Worm (Caenorhabditis elegans): ENCODE results near the gene rpc-11.

The rpc-11 gene

ce11 chrIV:1391446-1391845 lies 18.4 kb downstream of the rpc-11 start:
- TF ChIP-seq tbx-37 (GFP tag; conservative IDR thresholded peaks at IDR 0.05): no peak
- no peak for TF ChIP-seq tbx-11 (GFP tag; IDR thresholded peaks at IDR 0.05)
- no peak for TF ChIP-seq hmg-4 (GFP tag; optimal IDR thresholded peaks at IDR 0.05)
- no peak for TF ChIP-seq aly-1 (tag; optimal IDR thresholded peaks at IDR 0.05)
- no peak for TF ChIP-seq flt-1 (GFP tag; IDR thresholded peaks at IDR 0.05)
- TF ChIP-seq hmbx-1 (tag; optimal IDR thresholded peaks at IDR 0.05): no peak
- no peak for TF ChIP-seq tra-4 (tag; optimal IDR thresholded peaks at IDR 0.05)
- no peak for TF ChIP-seq sea-1 (GFP tag; conservative IDR thresholded peaks at IDR 0.05)
- TF ChIP-seq ceh-36 (tag; optimal IDR thresholded peaks at IDR 0.05): no peak
- no peak for TF ChIP-seq ets-7 (tag; optimal IDR thresholded peaks at IDR 0.05)
- TF ChIP-seq pes-1 (GFP tag; IDR thresholded peaks at IDR 0.05): no peak

DNA sequence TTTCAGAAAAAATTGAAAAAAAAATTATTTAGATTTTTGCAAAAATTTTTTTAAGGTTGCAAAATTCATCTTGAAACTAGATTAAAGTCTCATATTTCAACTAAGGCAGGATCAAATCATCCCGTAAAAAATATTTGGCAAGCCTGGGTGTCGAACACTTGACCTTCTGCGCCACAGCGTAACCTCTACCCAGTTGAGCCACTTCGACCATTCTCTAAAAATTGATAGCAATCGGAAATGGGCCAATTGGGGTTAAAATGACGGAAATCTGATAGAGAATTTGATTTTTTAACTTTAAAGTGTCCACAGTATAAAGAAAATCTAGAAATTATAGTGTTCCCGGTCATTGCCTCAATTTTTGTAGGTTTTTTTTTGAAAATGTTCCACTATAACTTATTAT lies 19.7 kb downstream of the rpc-11 start:
- no peak for TF ChIP-seq hmbx-1 (tag; optimal IDR thresholded peaks at IDR 0.05)
- TF ChIP-seq hnd-1 (tag; optimal IDR thresholded peaks at IDR 0.05): no peak
- no peak for TF ChIP-seq hmg-4 (GFP tag; optimal IDR thresholded peaks at IDR 0.05)
- TF ChIP-seq tbx-11 (GFP tag; IDR thresholded peaks at IDR 0.05): no peak
- no peak for TF ChIP-seq sea-1 (GFP tag; conservative IDR thresholded peaks at IDR 0.05)
- TF ChIP-seq flt-1 (GFP tag; IDR thresholded peaks at IDR 0.05): no peak
- no peak for TF ChIP-seq B0310.2 (tag; optimal IDR thresholded peaks at IDR 0.05)
- no peak for TF ChIP-seq F13C5.2 (tag; optimal IDR thresholded peaks at IDR 0.05)
- TF ChIP-seq pes-1 (GFP tag; IDR thresholded peaks at IDR 0.05): no peak
- TF ChIP-seq scrt-1 (GFP tag; IDR thresholded peaks at IDR 0.05): no peak

- TF ChIP-seq pes-1 (GFP tag; IDR thresholded peaks at IDR 0.05) (no peak), ceh-36 (tag; optimal IDR thresholded peaks at IDR 0.05) (no peak), F13C5.2 (tag; optimal IDR thresholded peaks at IDR 0.05) (no peak), tra-4 (tag; optimal IDR thresholded peaks at IDR 0.05) (no peak), scrt-1 (GFP tag; IDR thresholded peaks at IDR 0.05) (no peak), ets-7 (tag; optimal IDR thresholded peaks at IDR 0.05) (no peak), hmg-4 (GFP tag; optimal IDR thresholded peaks at IDR 0.05) (no peak), hnd-1 (tag; optimal IDR thresholded peaks at IDR 0.05) (no peak), tbx-37 (GFP tag; conservative IDR thresholded peaks at IDR 0.05) (no peak), B0310.2 (tag; optimal IDR thresholded peaks at IDR 0.05) (no peak), tbx-11 (GFP tag; IDR thresholded peaks at IDR 0.05) (no peak), aly-1 (tag; optimal IDR thresholded peaks at IDR 0.05) (no peak), ceh-13 (GFP tag; optimal IDR thresholded peaks at IDR 0.05) (no peak), sea-1 (GFP tag; conservative IDR thresholded peaks at IDR 0.05) (no peak), ama-1 (optimal IDR thresholded peaks at IDR 0.05) (no peak), flt-1 (GFP tag; IDR thresholded peaks at IDR 0.05) (no peak)
These were observed 20.2 kb downstream of the rpc-11 start for ce11 chrIV:1389599-1389998.

DNA sequence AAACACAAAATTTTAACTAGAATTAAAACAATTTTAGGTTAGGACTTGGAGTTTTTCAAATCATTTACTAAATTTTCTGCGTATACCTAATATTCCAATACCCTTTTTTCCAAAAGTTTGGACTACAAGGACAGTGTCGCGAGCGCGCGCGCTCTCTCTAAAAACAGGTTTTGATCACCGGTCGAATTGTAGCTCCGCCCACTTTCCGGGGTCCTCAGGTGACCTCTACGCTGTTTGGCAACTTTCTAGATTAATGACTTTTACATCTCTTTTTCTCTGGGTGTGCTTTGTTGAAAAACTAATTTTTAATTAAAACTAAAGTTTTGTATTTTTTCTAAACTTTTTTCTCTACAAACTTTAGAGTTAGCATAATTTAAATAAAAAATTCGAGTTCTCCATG lies 20.8 kb downstream of the rpc-11 start:
- TF ChIP-seq tbx-37 (GFP tag; conservative IDR thresholded peaks at IDR 0.05) (no peak), pes-1 (GFP tag; IDR thresholded peaks at IDR 0.05) (no peak), sea-1 (GFP tag; conservative IDR thresholded peaks at IDR 0.05) (no peak), B0310.2 (tag; optimal IDR thresholded peaks at IDR 0.05) (no peak), aly-1 (tag; optimal IDR thresholded peaks at IDR 0.05) (no peak), scrt-1 (GFP tag; IDR thresholded peaks at IDR 0.05) (no peak), tra-4 (tag; optimal IDR thresholded peaks at IDR 0.05) (no peak), hmg-4 (GFP tag; optimal IDR thresholded peaks at IDR 0.05) (no peak)

- TF ChIP-seq pes-1 (GFP tag; IDR thresholded peaks at IDR 0.05): peak; percentile 91
- TF ChIP-seq tbx-37 (GFP tag; conservative IDR thresholded peaks at IDR 0.05): peak; percentile 90
- TF ChIP-seq ceh-13 (GFP tag; optimal IDR thresholded peaks at IDR 0.05): peak; percentile 53
- TF ChIP-seq tbx-11 (GFP tag; IDR thresholded peaks at IDR 0.05): peak; percentile 87
- TF ChIP-seq sea-1 (GFP tag; conservative IDR thresholded peaks at IDR 0.05): peak; percentile 80
- TF ChIP-seq tra-4 (tag; optimal IDR thresholded peaks at IDR 0.05): no peak
- peak; percentile 40 for TF ChIP-seq aly-1 (tag; optimal IDR thresholded peaks at IDR 0.05)
- TF ChIP-seq B0310.2 (tag; optimal IDR thresholded peaks at IDR 0.05): peak; percentile 82
- TF ChIP-seq hnd-1 (tag; optimal IDR thresholded peaks at IDR 0.05): peak; percentile 59
- peak; percentile 65 for TF ChIP-seq ceh-36 (tag; optimal IDR thresholded peaks at IDR 0.05)
- TF ChIP-seq hmbx-1 (tag; optimal IDR thresholded peaks at IDR 0.05): peak; percentile 25
- TF ChIP-seq flt-1 (GFP tag; IDR thresholded peaks at IDR 0.05): peak; percentile 90
- no peak for TF ChIP-seq ama-1 (optimal IDR thresholded peaks at IDR 0.05)
- peak; percentile 80 for TF ChIP-seq hmg-4 (GFP tag; optimal IDR thresholded peaks at IDR 0.05)
- TF ChIP-seq ets-7 (tag; optimal IDR thresholded peaks at IDR 0.05): peak; percentile 31
- TF ChIP-seq scrt-1 (GFP tag; IDR thresholded peaks at IDR 0.05): peak; percentile 92
- TF ChIP-seq F13C5.2 (tag; optimal IDR thresholded peaks at IDR 0.05): peak; percentile 78
These were observed 21.8 kb downstream of the rpc-11 start for ce11 chrIV:1388079-1388478.

- TF ChIP-seq tbx-11 (GFP tag; IDR thresholded peaks at IDR 0.05): no peak
- TF ChIP-seq hnd-1 (tag; optimal IDR thresholded peaks at IDR 0.05): no peak
- TF ChIP-seq ets-7 (tag; optimal IDR thresholded peaks at IDR 0.05): no peak
- no peak for TF ChIP-seq B0310.2 (tag; optimal IDR thresholded peaks at IDR 0.05)
- TF ChIP-seq hmg-4 (GFP tag; optimal IDR thresholded peaks at IDR 0.05): no peak
- TF ChIP-seq sea-1 (GFP tag; conservative IDR thresholded peaks at IDR 0.05): no peak
- no peak for TF ChIP-seq pes-1 (GFP tag; IDR thresholded peaks at IDR 0.05)
These were observed 23.9 kb downstream of the rpc-11 start, which contains the start of gene nhr-41 for ce11 chrIV:1385915-1386314. Gene nhr-41 (plus strand): TSS chrIV:1386215.

- no peak for TF ChIP-seq tbx-11 (GFP tag; IDR thresholded peaks at IDR 0.05)
- no peak for TF ChIP-seq B0310.2 (tag; optimal IDR thresholded peaks at IDR 0.05)
These were observed 24.3 kb downstream of the rpc-11 start for ce11 chrIV:1385500-1385899.

DNA sequence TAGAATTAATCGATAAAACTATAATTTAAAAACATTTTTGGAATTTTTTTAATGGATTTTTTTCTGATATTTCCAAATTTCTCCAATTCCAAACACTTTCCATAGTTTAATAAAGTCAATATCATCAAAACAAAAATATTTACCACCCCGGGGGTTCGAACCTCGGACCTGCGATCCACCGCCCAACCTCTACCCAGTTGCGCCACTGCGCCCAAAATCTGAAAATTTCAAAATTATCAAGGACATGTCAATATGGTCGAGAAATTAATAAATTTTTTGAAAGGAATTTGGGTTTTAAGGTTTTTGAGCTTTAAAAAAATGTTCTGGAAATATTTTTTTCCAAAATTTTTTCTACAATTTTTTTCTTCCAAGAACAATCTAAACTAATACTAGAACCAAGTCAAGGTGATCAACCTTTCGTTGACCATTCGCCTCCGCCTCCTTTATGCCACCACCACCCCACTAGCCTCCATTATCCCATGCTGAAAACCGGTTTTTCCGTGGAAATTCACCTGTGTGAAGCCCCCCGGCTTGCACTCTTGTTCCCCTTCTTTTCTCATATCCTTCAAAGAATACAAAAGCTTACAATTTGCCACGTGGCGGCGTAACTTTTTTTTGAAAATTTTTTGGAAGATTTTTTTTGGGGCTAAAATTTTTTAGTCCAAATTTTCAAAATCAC lies 28.1 kb downstream of the rpc-11 start:
- no peak for TF ChIP-seq ceh-13 (GFP tag; optimal IDR thresholded peaks at IDR 0.05)
- no peak for TF ChIP-seq B0310.2 (tag; optimal IDR thresholded peaks at IDR 0.05)
- TF ChIP-seq hmbx-1 (tag; optimal IDR thresholded peaks at IDR 0.05): no peak
- TF ChIP-seq ama-1 (optimal IDR thresholded peaks at IDR 0.05): no peak
- no peak for TF ChIP-seq tra-4 (tag; optimal IDR thresholded peaks at IDR 0.05)
- no peak for TF ChIP-seq ceh-36 (tag; optimal IDR thresholded peaks at IDR 0.05)
- no peak for TF ChIP-seq hmg-4 (GFP tag; optimal IDR thresholded peaks at IDR 0.05)
- no peak for TF ChIP-seq scrt-1 (GFP tag; IDR thresholded peaks at IDR 0.05)
- TF ChIP-seq hnd-1 (tag; optimal IDR thresholded peaks at IDR 0.05): no peak
- no peak for TF ChIP-seq sea-1 (GFP tag; conservative IDR thresholded peaks at IDR 0.05)
- TF ChIP-seq aly-1 (tag; optimal IDR thresholded peaks at IDR 0.05): no peak
- TF ChIP-seq pes-1 (GFP tag; IDR thresholded peaks at IDR 0.05): no peak
- no peak for TF ChIP-seq ets-7 (tag; optimal IDR thresholded peaks at IDR 0.05)
- TF ChIP-seq tbx-37 (GFP tag; conservative IDR thresholded peaks at IDR 0.05): no peak
- no peak for TF ChIP-seq tbx-11 (GFP tag; IDR thresholded peaks at IDR 0.05)
- no peak for TF ChIP-seq F13C5.2 (tag; optimal IDR thresholded peaks at IDR 0.05)
- TF ChIP-seq flt-1 (GFP tag; IDR thresholded peaks at IDR 0.05): no peak

All from whole organism, early embryonic.